Fruit fly (Drosophila melanogaster): Measurements from ENCODE around the gene CG6040.

- TF ChIP-seq pan (optimal IDR thresholded peaks at IDR 0.05), result no peak
- TF ChIP-seq CrebA (GFP tag; optimal IDR thresholded peaks at IDR 0.05; ENCODE audit: borderline replicate concordance), result no peak
- no peak for TF ChIP-seq dsf (GFP tag; optimal IDR thresholded peaks at IDR 0.05; ENCODE audit: borderline replicate concordance)
- TF ChIP-seq Abd-B (GFP tag; optimal IDR thresholded peaks at IDR 0.05), result no peak
- no peak for TF ChIP-seq Vsx2 (GFP tag; optimal IDR thresholded peaks at IDR 0.05; ENCODE audit: partially characterized antibody)
- no peak for TF ChIP-seq dl (GFP tag; optimal IDR thresholded peaks at IDR 0.05; ENCODE audit: insufficient read depth in 1 of 2, partially characterized antibody in 2 of 2)
- no peak for TF ChIP-seq brk (GFP tag; optimal IDR thresholded peaks at IDR 0.05)
- no peak for TF ChIP-seq ey (GFP tag; optimal IDR thresholded peaks at IDR 0.05)
Measured at dm6 chr3R:19157997-19158396, 61.2 kb downstream of the CG6040 start.
